Worm (Caenorhabditis elegans): Measurements from ENCODE around the gene ncs-6.
"Not testable (repeated sequence)": the region's sequence is repeated elsewhere in the genome, so short reads cannot be mapped to it uniquely, and the experiment has no call there.

ncs-6 gene

ce11 chrII:3540151-3540550, 11.8 kb upstream of the ncs-6 start:
- TF ChIP-seq unc-62 (GFP tag; optimal IDR thresholded peaks at IDR 0.05), result no peak

ce11 chrII:3527460-3527859, 856 bp downstream of the ncs-6 start:
- TF ChIP-seq unc-62 (GFP tag; optimal IDR thresholded peaks at IDR 0.05), result no peak

ce11 chrII:3524097-3524496, 4.2 kb downstream of the ncs-6 start, which contains the start of gene col-72:
col-72 (minus strand) TSS chrII:3524197.
- no peak for TF ChIP-seq unc-62 (GFP tag; optimal IDR thresholded peaks at IDR 0.05)

ce11 chrII:3520988-3521850, 7.1 kb downstream of the ncs-6 start, which contains the start of gene W09G10.9:
W09G10.9 (plus strand) TSS chrII:3521800.
- TF ChIP-seq unc-62 (GFP tag; optimal IDR thresholded peaks at IDR 0.05), result no peak

- TF ChIP-seq unc-62 (GFP tag; optimal IDR thresholded peaks at IDR 0.05), result no peak
These were observed 9.3 kb downstream of the ncs-6 start, which contains the start of gene clec-126 for ce11 chrII:3518961-3519544. clec-126 (plus strand) TSS chrII:3519494.

- TF ChIP-seq unc-62 (GFP tag; optimal IDR thresholded peaks at IDR 0.05), result no peak
These were observed 12.1 kb downstream of the ncs-6 start for ce11 chrII:3516175-3516574.

- no peak for TF ChIP-seq unc-62 (GFP tag; optimal IDR thresholded peaks at IDR 0.05)
These were observed 12.8 kb downstream of the ncs-6 start, which contains the start of the genes Y49F6B.14 and clec-125 for ce11 chrII:3515384-3516053. Y49F6B.14 (minus strand) TSS chrII:3515484. clec-125 (plus strand) TSS chrII:3516003.

- TF ChIP-seq unc-62 (GFP tag; optimal IDR thresholded peaks at IDR 0.05), result no peak
These were observed 13.7 kb downstream of the ncs-6 start, which contains the start of gene srz-5 for ce11 chrII:3514631-3515030. srz-5 (minus strand) TSS chrII:3514731.

ce11 chrII:3512240-3512639, 16.1 kb downstream of the ncs-6 start, which contains the start of gene Y49F6B.19:
Y49F6B.19 (minus strand) TSS chrII:3512340.
- no peak for TF ChIP-seq unc-62 (GFP tag; optimal IDR thresholded peaks at IDR 0.05)

- TF ChIP-seq unc-62 (GFP tag; optimal IDR thresholded peaks at IDR 0.05), result no peak
These were observed 23.6 kb downstream of the ncs-6 start, which contains the start of gene cyh-1 for ce11 chrII:3504717-3505116. cyh-1 (plus strand) TSS chrII:3505017.

ce11 chrII:3502520-3503323, 25.6 kb downstream of the ncs-6 start, which contains the start of the genes col-71 and Y49F6B.2:
col-71 (minus strand) TSS chrII:3502570.
Y49F6B.2 (plus strand) TSS chrII:3502968.
- no peak for TF ChIP-seq unc-62 (GFP tag; optimal IDR thresholded peaks at IDR 0.05)

- no peak for TF ChIP-seq unc-62 (GFP tag; optimal IDR thresholded peaks at IDR 0.05)
These were observed 26.3 kb downstream of the ncs-6 start for ce11 chrII:3502011-3502410.

- TF ChIP-seq unc-62 (GFP tag; optimal IDR thresholded peaks at IDR 0.05), result no peak
These were observed 27.9 kb downstream of the ncs-6 start for ce11 chrII:3500373-3500772.

- TF ChIP-seq unc-62 (GFP tag; optimal IDR thresholded peaks at IDR 0.05), result no peak
These were observed 28.9 kb downstream of the ncs-6 start, which contains the start of gene Y49F6B.9 for ce11 chrII:3499386-3499785. Y49F6B.9 (minus strand) TSS chrII:3499387.

ce11 chrII:3490797-3491196, 37.5 kb downstream of the ncs-6 start, which contains the start of gene fbxb-112:
fbxb-112 (plus strand) TSS chrII:3491097.
- not testable (repeated sequence) for TF ChIP-seq unc-62 (GFP tag; optimal IDR thresholded peaks at IDR 0.05)
